Worm (Caenorhabditis elegans) whole organism, mixed stage, embryonic: Measurements from ENCODE around the gene cyp-33C6.

Source experiments
- blmp-1 ChIP-seq: fragments of 150-350 bp; optimal IDR thresholded peaks from 2 replicates; lab custom pipeline; 2014; ENCODE audit warnings: missing biosample characterization, missing genetic modification characterization
- ceh-39 ChIP-seq: fragments of 150-350 bp; optimal IDR thresholded peaks from 2 replicates; lab custom pipeline; 2014; ENCODE audit warnings: missing biosample characterization, missing genetic modification characterization
- ces-1 ChIP-seq: fragments of 150-350 bp; optimal IDR thresholded peaks from 2 replicates; lab custom pipeline; 2014; ENCODE audit warnings: missing biosample characterization, missing genetic modification reagents, missing genetic modification characterization
- elt-1 ChIP-seq: sonication (generic microtip); optimal IDR thresholded peaks from 2 replicates; lab custom pipeline; 2017; ENCODE audit warnings: missing genetic modification characterization, mild to moderate bottlenecking, missing compliant biosample characterization, antibody characterized with exemption, moderate library complexity, borderline replicate concordance; ENCODE audit not compliant: insufficient read depth
- elt-3 ChIP-seq: fragments of 150-350 bp; optimal IDR thresholded peaks from 2 replicates; lab custom pipeline; 2014; ENCODE audit warnings: missing biosample characterization, missing genetic modification characterization
- lin-13 ChIP-seq: fragments of 150-350 bp; optimal IDR thresholded peaks from 2 replicates; lab custom pipeline; 2014; ENCODE audit warnings: missing biosample characterization, missing genetic modification characterization
- lsy-2 ChIP-seq: fragments of 150-350 bp; optimal IDR thresholded peaks from 2 replicates; lab custom pipeline; 2014; ENCODE audit warnings: missing biosample characterization, missing genetic modification characterization
- mab-5 ChIP-seq: fragments of 150-350 bp; optimal IDR thresholded peaks from 2 replicates; lab custom pipeline; 2014; ENCODE audit warnings: missing biosample characterization, missing genetic modification characterization
- mep-1 ChIP-seq: fragments of 150-350 bp; optimal IDR thresholded peaks from 2 replicates; lab custom pipeline; 2017; ENCODE audit warnings: missing biosample characterization, missing genetic modification reagents, missing genetic modification characterization, inconsistent platforms
- sem-2 ChIP-seq: fragments of 200-800 bp; sonication (Bioruptor generic); optimal IDR thresholded peaks from 2 replicates; lab custom pipeline; 2018; ENCODE audit warnings: mild to moderate bottlenecking, missing genetic modification characterization, missing compliant biosample characterization
- snpc-4 ChIP-seq: fragments of 150-350 bp; optimal IDR thresholded peaks from 2 replicates; lab custom pipeline; 2014; ENCODE audit warnings: missing biosample characterization, missing genetic modification characterization
- unc-39 ChIP-seq: fragments of 150-350 bp; optimal IDR thresholded peaks from 2 replicates; lab custom pipeline; 2014; ENCODE audit warnings: missing biosample characterization, missing genetic modification characterization
- unc-62 ChIP-seq: fragments of 150-350 bp; optimal IDR thresholded peaks from 2 replicates; lab custom pipeline; 2014; ENCODE audit warnings: missing biosample characterization, missing genetic modification reagents, missing genetic modification characterization
- ztf-11 ChIP-seq: fragments of 150-350 bp; optimal IDR thresholded peaks from 2 replicates; lab custom pipeline; 2014; ENCODE audit warnings: missing biosample characterization, missing genetic modification characterization

ce11 chrV:2254553-2255124 is 5.4 kb upstream of the cyp-33C6 start, which contains the start of gene str-253:
- TF ChIP-seq ces-1 (GFP tag; lab: Kevin White, UChicago) (no peak), unc-39 (tag; lab: Kevin White, UChicago) (no peak), mep-1 (tag; lab: Kevin White, UChicago) (no peak), lsy-2 (no peak), lin-13 (tag; lab: Kevin White, UChicago) (no peak), ztf-11 (tag; lab: Kevin White, UChicago) (no peak), unc-62 (no peak), blmp-1 (no peak), elt-3 (tag; lab: Kevin White, UChicago) (no peak), sem-2 (GFP tag; lab: Kevin White, UChicago) (no peak), elt-1 (tag; lab: Kevin White, UChicago) (no peak), snpc-4 (no peak), ceh-39 (tag; lab: Kevin White, UChicago) (no peak), mab-5 (tag; lab: Kevin White, UChicago) (no peak)
